Fruit fly (Drosophila melanogaster): Measurements from ENCODE around the gene CG7091.

CG7091 gene

DNA sequence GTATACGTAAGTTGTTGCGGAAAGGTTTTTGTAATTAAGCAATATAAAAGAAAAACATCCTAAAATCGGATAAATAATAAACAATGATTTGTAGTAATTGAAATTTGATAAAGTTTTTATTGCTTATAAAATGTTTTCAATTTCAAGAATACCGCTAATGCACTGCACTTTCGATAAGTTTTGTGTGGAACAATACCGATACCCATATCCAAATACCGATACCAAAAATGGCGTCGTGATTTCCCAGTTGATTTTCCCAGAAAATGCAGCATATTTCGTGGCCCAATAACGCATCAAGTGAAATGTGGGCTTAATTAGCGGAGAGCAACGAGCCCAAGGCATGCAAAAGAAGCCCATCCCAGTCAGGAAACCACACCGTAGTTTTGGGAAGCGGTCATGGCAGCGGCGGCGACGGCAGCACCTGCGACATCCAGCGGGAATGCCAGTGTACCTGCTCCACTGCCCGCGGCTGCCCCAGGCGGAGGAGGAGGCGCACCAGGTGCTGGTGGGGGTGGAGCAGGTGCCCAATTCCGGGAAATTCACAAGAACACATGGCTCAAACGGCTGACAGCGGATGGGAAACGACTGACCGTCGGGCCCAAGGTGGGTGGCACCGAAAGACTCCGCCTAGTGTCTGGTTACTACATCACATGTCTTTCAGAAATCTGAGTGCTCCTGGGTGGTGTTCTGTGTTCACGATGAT is 8.2 kb downstream of the CG7091 start, which contains the start of gene CG31342 (continued):
- TF ChIP-seq H15 (GFP tag; IDR thresholded peaks at IDR 0.05), result no peak
- TF ChIP-seq hth (optimal IDR thresholded peaks at IDR 0.05), result no peak
- no peak for TF ChIP-seq CG11696 (GFP tag; IDR thresholded peaks at IDR 0.05)
- TF ChIP-seq CG12219 (GFP tag; optimal IDR thresholded peaks at IDR 0.05), result no peak
- peak; percentile 50; the same call in 1 of the 2 replicates for TF ChIP-seq MBD-R2 (GFP tag; IDR thresholded peaks at IDR 0.05)
- no peak for TF ChIP-seq mam (GFP tag; optimal IDR thresholded peaks at IDR 0.05)
- no peak for TF ChIP-seq Meics (GFP tag; optimal IDR thresholded peaks at IDR 0.05)
- no peak for TF ChIP-seq Nf-YB (GFP tag; optimal IDR thresholded peaks at IDR 0.05)
- peak in 1 of 2 experiments; percentile 23 for TF ChIP-seq chif (GFP tag; optimal IDR thresholded peaks at IDR 0.05)
- TF ChIP-seq ATbp (GFP tag; optimal IDR thresholded peaks at IDR 0.05), result no peak
- no peak for TF ChIP-seq CG15073 (GFP tag; optimal IDR thresholded peaks at IDR 0.05)
- TF ChIP-seq C15 (GFP tag; IDR thresholded peaks at IDR 0.05), result no peak
- TF ChIP-seq z (GFP tag; IDR thresholded peaks at IDR 0.05), result no peak
- peak; percentile 75; the same call in 1 of the 2 replicates for TF ChIP-seq amos (GFP tag; IDR thresholded peaks at IDR 0.05; ENCODE audit: partially characterized antibody)
- TF ChIP-seq Antp (GFP tag; optimal IDR thresholded peaks at IDR 0.05), result no peak
- TF ChIP-seq CG6689 (GFP tag; IDR thresholded peaks at IDR 0.05), result no peak; the same call in 1 of the 2 replicates
- no peak for TF ChIP-seq ara (GFP tag; IDR thresholded peaks at IDR 0.05)
- TF ChIP-seq ewg (GFP tag; optimal IDR thresholded peaks at IDR 0.05), result no peak
- peak in 1 of 2 experiments; percentile 62 for TF ChIP-seq bsh (GFP tag; optimal IDR thresholded peaks at IDR 0.05)
- no peak for TF ChIP-seq MTF-1 (GFP tag; optimal IDR thresholded peaks at IDR 0.05; ENCODE audit: borderline replicate concordance)
- TF ChIP-seq CG3065 (GFP tag; optimal IDR thresholded peaks at IDR 0.05), result no peak
- no peak for TF ChIP-seq lbe (GFP tag; optimal IDR thresholded peaks at IDR 0.05)
- TF ChIP-seq inv (GFP tag; IDR thresholded peaks at IDR 0.05; ENCODE audit: partially characterized antibody), result peak; percentile 32; the same call in 1 of the 2 replicates
- TF ChIP-seq bowl (GFP tag; IDR thresholded peaks at IDR 0.05), result no peak
- no peak for TF ChIP-seq pfk (GFP tag; optimal IDR thresholded peaks at IDR 0.05)
- no peak for TF ChIP-seq Asciz (GFP tag; optimal IDR thresholded peaks at IDR 0.05)
- TF ChIP-seq disco-r (GFP tag; optimal IDR thresholded peaks at IDR 0.05), result no peak
- TF ChIP-seq hbn (GFP tag; IDR thresholded peaks at IDR 0.05; ENCODE audit: partially characterized antibody), result peak; percentile 60
- no peak for TF ChIP-seq p53 (GFP tag; optimal IDR thresholded peaks at IDR 0.05)
- TF ChIP-seq sens (GFP tag), result peak; percentile 94
- TF ChIP-seq dm (GFP tag; optimal IDR thresholded peaks at IDR 0.05), result peak; percentile 46
- TF ChIP-seq pum (GFP tag; optimal IDR thresholded peaks at IDR 0.05), result no peak
- TF ChIP-seq maf-S (GFP tag; optimal IDR thresholded peaks at IDR 0.05), result no peak
- no peak for TF ChIP-seq klu (GFP tag; IDR thresholded peaks at IDR 0.05)
- TF ChIP-seq Lim3 (GFP tag; IDR thresholded peaks at IDR 0.05), result no peak
- TF ChIP-seq CG15696 (tag; optimal IDR thresholded peaks at IDR 0.05), result peak; percentile 45
- TF ChIP-seq Opbp (GFP tag; IDR thresholded peaks at IDR 0.05; ENCODE audit: partially characterized antibody), result peak; percentile 58; the same call in 2 of the 3 replicates
- TF ChIP-seq sqz (GFP tag; optimal IDR thresholded peaks at IDR 0.05), result no peak
- no peak for TF ChIP-seq sima (GFP tag; optimal IDR thresholded peaks at IDR 0.05)
- TF ChIP-seq CG1233 (GFP tag; optimal IDR thresholded peaks at IDR 0.05), result no peak
- TF ChIP-seq TFAM (GFP tag; optimal IDR thresholded peaks at IDR 0.05), result no peak
- TF ChIP-seq CG12942 (GFP tag; optimal IDR thresholded peaks at IDR 0.05), result no peak
- peak; percentile 64 for TF ChIP-seq CG10267 (tag; optimal IDR thresholded peaks at IDR 0.05)
- no peak for TF ChIP-seq CG10543 (GFP tag; optimal IDR thresholded peaks at IDR 0.05)
- TF ChIP-seq HLHmδ (GFP tag; optimal IDR thresholded peaks at IDR 0.05), result no peak
- peak; percentile 76 for TF ChIP-seq Bgb (GFP tag; IDR thresholded peaks at IDR 0.05; ENCODE audit: partially characterized antibody)
- peak; percentile 66 for TF ChIP-seq ssp (GFP tag; IDR thresholded peaks at IDR 0.05)
- TF ChIP-seq her (GFP tag; optimal IDR thresholded peaks at IDR 0.05), result no peak
- TF ChIP-seq Mes4 (GFP tag; optimal IDR thresholded peaks at IDR 0.05), result no peak
- TF ChIP-seq esg (GFP tag; conservative IDR thresholded peaks at IDR 0.05), result no peak
